Worm (Caenorhabditis elegans) whole organism, L4 larva: ENCODE measurements around the gene spig-5.
A peak's percentile ranks its signal among the peaks of the same experiment; 100 is the strongest.

Source experiments
- F10B5.3 ChIP-seq: sonication (generic microtip); optimal IDR thresholded peaks from 2 replicates; lab custom pipeline; 2016; ENCODE audit warnings: mild to moderate bottlenecking, missing genetic modification characterization, missing compliant biosample characterization
- F37D6.2 ChIP-seq: sonication (generic microtip); optimal IDR thresholded peaks from 2 replicates; lab custom pipeline; 2016; ENCODE audit warnings: mild to moderate bottlenecking, missing genetic modification characterization, missing compliant biosample characterization
- T20F7.1 ChIP-seq: fragments of 200-800 bp; sonication (Bioruptor generic); optimal IDR thresholded peaks from 2 replicates; lab custom pipeline; 2018; ENCODE audit warnings: mild to moderate bottlenecking, missing genetic modification characterization, missing compliant biosample characterization
- T26A8.4 ChIP-seq: fragments of 200-800 bp; sonication (Bioruptor generic); IDR thresholded peaks from 2 replicates; pipeline ENCODE4 v1.3.6; 2022; ENCODE audit warnings: missing genetic modification characterization, missing compliant biosample characterization
- Y75B8A.6 ChIP-seq: fragments of 200-800 bp; sonication (Bioruptor generic); IDR thresholded peaks from 2 replicates; pipeline ENCODE4 v1.3.6; 2022; ENCODE audit warnings: missing genetic modification reagents, missing genetic modification characterization, missing compliant biosample characterization
- aha-1 ChIP-seq: fragments of 150-350 bp; peaks from one replicate; lab custom pipeline; 2014; ENCODE audit warnings: missing biosample characterization, missing genetic modification characterization
- arid-1 ChIP-seq: fragments of 200-800 bp; sonication (Bioruptor generic); conservative IDR thresholded peaks from 2 replicates; pipeline ENCODE4 v1.3.6; 2022; ENCODE audit warnings: missing genetic modification reagents, missing genetic modification characterization, missing compliant biosample characterization
- attf-4 ChIP-seq: sonication (generic microtip); optimal IDR thresholded peaks from 3 replicates; lab custom pipeline; 2017; ENCODE audit warnings: missing biosample characterization, missing genetic modification characterization
- ceh-28 ChIP-seq: fragments of 150-350 bp; optimal IDR thresholded peaks from 2 replicates; lab custom pipeline; 2014; ENCODE audit warnings: missing biosample characterization, missing genetic modification reagents, missing genetic modification characterization
- ceh-62 ChIP-seq: sonication (generic microtip); optimal IDR thresholded peaks from 2 replicates; lab custom pipeline; 2017; ENCODE audit warnings: missing biosample characterization, missing genetic modification characterization
- cey-2 ChIP-seq: sonication (generic microtip); optimal IDR thresholded peaks from 3 replicates; lab custom pipeline; 2017; ENCODE audit warnings: missing genetic modification characterization, mild to moderate bottlenecking, missing compliant biosample characterization, antibody characterized with exemption, borderline replicate concordance; ENCODE audit not compliant: insufficient read depth
- ctbp-1 ChIP-seq: fragments of 200-800 bp; sonication (Bioruptor generic); IDR thresholded peaks from 2 replicates; pipeline ENCODE4 v1.3.6; 2022; ENCODE audit warnings: missing genetic modification reagents, missing genetic modification characterization, missing compliant biosample characterization
- daf-16 ChIP-seq, 3 experiments: sonication (generic microtip); optimal IDR thresholded peaks; 2 replicates each; lab custom pipeline; 2016 to 2017; ENCODE audit warnings: missing genetic modification characterization in 3 of 3, missing genetic modification reagents in 3 of 3, mild to moderate bottlenecking in 2 of 3, missing compliant biosample characterization in 2 of 3, missing biosample characterization in 1 of 3, moderate library complexity in 1 of 3
- daf-19 ChIP-seq: fragments of 200-800 bp; sonication (Bioruptor generic); conservative IDR thresholded peaks from 2 replicates; pipeline ENCODE4 v1.3.6; 2022; ENCODE audit warnings: missing genetic modification characterization, missing compliant biosample characterization
- daf-8 ChIP-seq: fragments of 200-800 bp; sonication (Bioruptor generic); IDR thresholded peaks from 2 replicates; pipeline ENCODE4 v1.3.6; 2022; ENCODE audit warnings: missing genetic modification characterization, missing compliant biosample characterization
- dmd-6 ChIP-seq: fragments of 200-800 bp; sonication (Bioruptor generic); IDR thresholded peaks from 2 replicates; pipeline ENCODE4 v1.3.6; 2022; ENCODE audit warnings: missing genetic modification reagents, missing genetic modification characterization, missing compliant biosample characterization
- dpl-1 ChIP-seq: fragments of 150-350 bp; optimal IDR thresholded peaks from 2 replicates; lab custom pipeline; 2014; ENCODE audit warnings: missing biosample characterization, missing genetic modification reagents, missing genetic modification characterization
- fos-1 ChIP-seq: fragments of 150-350 bp; optimal IDR thresholded peaks from 2 replicates; lab custom pipeline; 2014; ENCODE audit warnings: missing biosample characterization, missing genetic modification characterization
- hlh-30 ChIP-seq: sonication (generic microtip); optimal IDR thresholded peaks from 2 replicates; lab custom pipeline; 2017; ENCODE audit warnings: antibody characterized with exemption, mild to moderate bottlenecking, missing genetic modification characterization, missing compliant biosample characterization; ENCODE audit not compliant: insufficient read depth
- jun-1 ChIP-seq: fragments of 150-350 bp; optimal IDR thresholded peaks from 2 replicates; lab custom pipeline; 2014; ENCODE audit warnings: missing biosample characterization, missing genetic modification reagents, missing genetic modification characterization
- lin-1 ChIP-seq: fragments of 200-800 bp; sonication (Bioruptor generic); IDR thresholded peaks from 2 replicates; pipeline ENCODE4 v1.3.6; 2022; ENCODE audit warnings: missing genetic modification reagents, missing genetic modification characterization, missing compliant biosample characterization
- lin-15B ChIP-seq: fragments of 150-350 bp; sonication (generic microtip); optimal IDR thresholded peaks from 3 replicates; lab custom pipeline; 2014; ENCODE audit warnings: missing biosample characterization, missing genetic modification characterization
- lin-38 ChIP-seq: fragments of 200-800 bp; sonication (Bioruptor generic); IDR thresholded peaks from 2 replicates; pipeline ENCODE4 v1.3.6; 2022; ENCODE audit warnings: missing genetic modification reagents, missing genetic modification characterization, missing compliant biosample characterization
- madf-5 ChIP-seq, 2 experiments: fragments of 200-800 bp; sonication (Bioruptor generic); IDR thresholded peaks; 2 replicates each; pipeline ENCODE4 v1.3.6; 2022; ENCODE audit warnings: missing compliant biosample characterization in 2 of 2, missing genetic modification characterization in 2 of 2
- madf-9 ChIP-seq: fragments of 200-800 bp; sonication (Bioruptor generic); conservative IDR thresholded peaks from 2 replicates; pipeline ENCODE4 v1.3.6; 2022; ENCODE audit warnings: missing genetic modification reagents, missing genetic modification characterization, missing compliant biosample characterization
- mdt-29 ChIP-seq: fragments of 200-800 bp; sonication (Bioruptor generic); IDR thresholded peaks from 2 replicates; pipeline ENCODE4 v1.3.6; 2022; ENCODE audit warnings: missing genetic modification reagents, missing genetic modification characterization, missing compliant biosample characterization
- mep-1 ChIP-seq: fragments of 150-350 bp; sonication (generic microtip); optimal IDR thresholded peaks from 3 replicates; lab custom pipeline; 2014; ENCODE audit warnings: missing biosample characterization, missing genetic modification characterization
- mes-2 ChIP-seq: sonication (generic microtip); optimal IDR thresholded peaks from 2 replicates; lab custom pipeline; 2016; ENCODE audit warnings: missing genotype, mild to moderate bottlenecking, missing genetic modification characterization, missing compliant biosample characterization; ENCODE audit not compliant: poor library complexity, severe bottlenecking
- mxl-3 ChIP-seq: fragments of 200-800 bp; sonication (Bioruptor generic); optimal IDR thresholded peaks from 2 replicates; lab custom pipeline; 2018; ENCODE audit warnings: mild to moderate bottlenecking, missing genetic modification characterization, missing compliant biosample characterization
- nhr-10 ChIP-seq: fragments of 150-350 bp; optimal IDR thresholded peaks from 2 replicates; lab custom pipeline; 2014; ENCODE audit warnings: missing biosample characterization, missing genetic modification characterization
- nhr-102 ChIP-seq: sonication (generic microtip); optimal IDR thresholded peaks from 2 replicates; lab custom pipeline; 2016; ENCODE audit warnings: mild to moderate bottlenecking, missing genetic modification characterization, moderate library complexity, missing compliant biosample characterization
- nhr-111 ChIP-seq: fragments of 200-800 bp; sonication (Bioruptor generic); optimal IDR thresholded peaks from 2 replicates; lab custom pipeline; 2018; ENCODE audit warnings: mild to moderate bottlenecking, missing genetic modification characterization, missing compliant biosample characterization
- nhr-237 ChIP-seq: sonication (generic microtip); optimal IDR thresholded peaks from 2 replicates; lab custom pipeline; 2017; ENCODE audit warnings: missing biosample characterization, missing genetic modification characterization
- nhr-41 ChIP-seq: fragments of 200-800 bp; sonication (Bioruptor generic); IDR thresholded peaks from 2 replicates; pipeline ENCODE4 v1.3.6; 2022; ENCODE audit warnings: missing genetic modification reagents, missing genetic modification characterization, missing compliant biosample characterization
- nhr-6 ChIP-seq: fragments of 150-350 bp; optimal IDR thresholded peaks from 2 replicates; lab custom pipeline; 2014; ENCODE audit warnings: missing biosample characterization, missing genetic modification characterization
- pha-4 ChIP-seq, 2 experiments: fragments of 150-350 bp in 1 of 2; fragments of 200-800 bp in 1 of 2; sonication (Bioruptor generic) in 1 of 2; IDR thresholded peaks in 1 of 2; optimal IDR thresholded peaks in 1 of 2; 2 replicates each; pipeline versions ENCODE4 v1.3.6 to Lab custom; 2014 to 2022; ENCODE audit warnings: missing genetic modification characterization in 2 of 2, missing genetic modification reagents in 2 of 2, missing biosample characterization in 1 of 2, missing compliant biosample characterization in 1 of 2
- php-3 ChIP-seq: fragments of 200-800 bp; sonication (Bioruptor generic); IDR thresholded peaks from 2 replicates; pipeline ENCODE4 v1.3.6; 2022; ENCODE audit warnings: missing genetic modification reagents, missing genetic modification characterization, missing compliant biosample characterization
- rbr-2 ChIP-seq: sonication (generic microtip); optimal IDR thresholded peaks from 2 replicates; lab custom pipeline; 2016; ENCODE audit warnings: missing genotype, missing genetic modification characterization, missing compliant biosample characterization
- saeg-2 ChIP-seq: fragments of 200-800 bp; sonication (Bioruptor generic); IDR thresholded peaks from 2 replicates; pipeline ENCODE4 v1.3.6; 2022; ENCODE audit warnings: missing genetic modification reagents, missing genetic modification characterization, missing compliant biosample characterization
- sdz-12 ChIP-seq: fragments of 200-800 bp; sonication (Bioruptor generic); optimal IDR thresholded peaks from 2 replicates; lab custom pipeline; 2018; ENCODE audit warnings: mild to moderate bottlenecking, missing genetic modification characterization, missing compliant biosample characterization
- skn-1 ChIP-seq: fragments of 150-350 bp; optimal IDR thresholded peaks from 2 replicates; lab custom pipeline; 2014; ENCODE audit warnings: missing biosample characterization, missing genetic modification characterization
- snpc-4 ChIP-seq: fragments of 150-350 bp; optimal IDR thresholded peaks from 2 replicates; lab custom pipeline; 2014; ENCODE audit warnings: missing biosample characterization, missing genetic modification characterization
- spr-1 ChIP-seq: sonication (generic microtip); optimal IDR thresholded peaks from 2 replicates; lab custom pipeline; 2016; ENCODE audit warnings: mild to moderate bottlenecking, missing genetic modification characterization, missing compliant biosample characterization
- tag-97 ChIP-seq: fragments of 200-800 bp; sonication (Bioruptor generic); IDR thresholded peaks from 2 replicates; pipeline ENCODE4 v1.3.6; 2022; ENCODE audit warnings: missing genetic modification characterization, missing compliant biosample characterization
- vab-7 ChIP-seq: fragments of 200-800 bp; sonication (Bioruptor generic); IDR thresholded peaks from 2 replicates; pipeline ENCODE4 v1.3.6; 2022; ENCODE audit warnings: missing genetic modification reagents, missing genetic modification characterization, missing compliant biosample characterization
- zag-1 ChIP-seq: fragments of 150-350 bp; optimal IDR thresholded peaks from 2 replicates; lab custom pipeline; 2014; ENCODE audit warnings: missing biosample characterization, missing genetic modification characterization
- zfp-2 ChIP-seq: sonication (generic microtip); optimal IDR thresholded peaks from 2 replicates; lab custom pipeline; 2016; ENCODE audit warnings: mild to moderate bottlenecking, missing genetic modification characterization, missing compliant biosample characterization
- zfp-3 ChIP-seq: fragments of 200-800 bp; sonication (Bioruptor generic); conservative IDR thresholded peaks from 2 replicates; pipeline ENCODE4 v1.3.6; 2022; ENCODE audit warnings: missing genetic modification reagents, missing genetic modification characterization, missing compliant biosample characterization
- zip-11 ChIP-seq: fragments of 200-800 bp; sonication (Bioruptor generic); IDR thresholded peaks from 2 replicates; pipeline ENCODE4 v1.3.6; 2022; ENCODE audit warnings: missing genetic modification characterization, missing compliant biosample characterization

Gene spig-5

DNA sequence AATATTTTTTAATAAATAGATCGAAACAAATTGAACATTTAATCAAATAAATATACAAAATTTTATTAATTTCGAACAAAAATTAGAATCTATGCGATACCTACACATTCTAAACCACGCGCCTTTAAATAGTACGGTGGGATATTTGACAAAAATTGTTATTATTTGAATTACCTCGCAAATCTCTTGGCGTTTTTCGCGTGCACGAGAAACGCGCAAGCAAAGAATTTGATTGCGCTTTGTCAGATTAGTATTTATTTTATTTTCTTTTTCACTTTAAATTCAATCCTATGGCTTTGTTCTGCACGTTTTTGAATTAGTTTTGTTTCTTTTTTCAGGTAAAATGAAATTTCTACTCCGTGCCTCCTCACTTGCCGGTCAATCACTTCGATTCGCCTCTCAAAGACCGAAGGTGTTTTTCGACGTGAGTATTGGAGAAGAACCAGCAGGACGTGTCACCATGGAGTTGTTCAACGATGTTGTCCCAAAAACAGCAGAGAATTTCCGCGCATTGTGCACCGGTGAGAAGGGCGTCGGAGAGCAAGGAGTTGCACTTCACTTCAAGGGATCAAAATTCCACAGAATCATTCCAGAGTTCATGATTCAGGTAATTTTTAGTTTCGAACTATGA, 47.6 kb downstream of the spig-5 start, which contains the start of gene cyn-1 (continued):
- TF ChIP-seq lin-38 (GFP tag; lab: Robert Waterston, UW) (peak; percentile 84), php-3 (no peak), nhr-237 (no peak), mep-1 (tag; lab: Kevin White, UChicago) (peak; percentile 86), sdz-12 (no peak), ceh-28 (tag; lab: Kevin White, UChicago) (no peak), daf-16 (GFP tag; optimal IDR thresholded peaks at IDR 0.05; lab: Kevin White, UChicago) (no peak), daf-16 (tag; optimal IDR thresholded peaks at IDR 0.05; lab: Kevin White, UChicago) (peak; percentile 20), F37D6.2 (tag; lab: Kevin White, UChicago) (peak; percentile 40), nhr-102 (tag; lab: Kevin White, UChicago) (peak; percentile 71), cey-2 (no peak), nhr-6 (peak; percentile 96), pha-4 (GFP tag; IDR thresholded peaks at IDR 0.05; lab: Robert Waterston, UW) (peak; percentile 49; the same call in 1 of the 2 replicates), pha-4 (tag; optimal IDR thresholded peaks at IDR 0.05; lab: Kevin White, UChicago) (peak; percentile 72), dmd-6 (GFP tag; lab: Robert Waterston, UW) (peak; percentile 55; the same call in 1 of the 2 replicates), hlh-30 (tag; lab: Kevin White, UChicago) (peak; percentile 52), snpc-4 (no peak), dpl-1 (GFP tag; lab: Kevin White, UChicago) (peak; percentile 97), vab-7 (GFP tag; lab: Robert Waterston, UW) (no peak), lin-1 (GFP tag; lab: Robert Waterston, UW) (no peak), T20F7.1 (GFP tag; lab: Kevin White, UChicago) (peak; percentile 72), daf-19 (GFP tag; lab: Robert Waterston, UW) (no peak), mes-2 (tag; lab: Kevin White, UChicago) (peak; percentile 93), madf-5 (GFP tag; IDR thresholded peaks at IDR 0.05; lab: Robert Waterston, UW) (no peak), lin-15B (tag; lab: Kevin White, UChicago) (no peak), mdt-29 (GFP tag; lab: Robert Waterston, UW) (no peak), daf-8 (GFP tag; lab: Robert Waterston, UW) (no peak), fos-1 (tag; lab: Kevin White, UChicago) (no peak), Y75B8A.6 (no peak), aha-1 (peak; percentile 31), zag-1 (peak; percentile 8), tag-97 (no peak), nhr-111 (no peak), attf-4 (tag; lab: Kevin White, UChicago) (no peak), madf-9 (GFP tag; lab: Robert Waterston, UW) (peak; percentile 43; the same call in 1 of the 2 replicates), rbr-2 (peak; percentile 73), nhr-10 (no peak), zfp-3 (GFP tag; lab: Robert Waterston, UW) (no peak), ceh-62 (tag; lab: Kevin White, UChicago) (no peak), skn-1 (tag; lab: Kevin White, UChicago) (no peak), arid-1 (GFP tag; lab: Robert Waterston, UW) (0 out of 2 replicates have a peak, but pooled peaks have one; percentile 14), ctbp-1 (GFP tag; lab: Robert Waterston, UW) (no peak; the same call in 1 of the 2 replicates), spr-1 (peak; percentile 66), T26A8.4 (GFP tag; lab: Robert Waterston, UW) (peak; percentile 70), jun-1 (tag; lab: Kevin White, UChicago) (peak; percentile 54), zfp-2 (tag; lab: Kevin White, UChicago) (no peak), nhr-41 (no peak), zip-11 (GFP tag; lab: Robert Waterston, UW) (no peak), saeg-2 (GFP tag; lab: Robert Waterston, UW) (no peak), F10B5.3 (peak; percentile 40), mxl-3 (GFP tag; lab: Kevin White, UChicago) (no peak)
